Worm (Caenorhabditis elegans) whole organism, midembryonic: ENCODE results near the gene srh-216.

Experiments used
- T22C8.4 ChIP-seq: fragments of 200-800 bp; sonication (Bioruptor generic); IDR thresholded peaks from 2 replicates; pipeline ENCODE4 v1.3.6; 2022; ENCODE audit warnings: missing genetic modification characterization, missing compliant biosample characterization
- cog-1 ChIP-seq: sonication (generic microtip); optimal IDR thresholded peaks from 2 replicates; lab custom pipeline; 2016; ENCODE audit warnings: missing genetic modification characterization, missing compliant biosample characterization
- flt-1 ChIP-seq: fragments of 200-800 bp; sonication (Bioruptor generic); IDR thresholded peaks from 2 replicates; pipeline ENCODE4 v1.3.6; 2022; ENCODE audit warnings: missing genetic modification characterization, missing compliant biosample characterization
- klf-2 ChIP-seq: fragments of 200-800 bp; sonication (Bioruptor generic); conservative IDR thresholded peaks from 2 replicates; pipeline ENCODE4 v1.3.6; 2022; ENCODE audit warnings: missing genetic modification reagents, missing genetic modification characterization, missing compliant biosample characterization
- med-1 ChIP-seq: sonication (generic microtip); optimal IDR thresholded peaks from 2 replicates; lab custom pipeline; 2017; ENCODE audit warnings: missing genetic modification characterization, mild to moderate bottlenecking, missing compliant biosample characterization, antibody characterized with exemption, missing genetic modification reagents; ENCODE audit not compliant: insufficient read depth
- ref-1 ChIP-seq: fragments of 200-800 bp; sonication (Bioruptor generic); conservative IDR thresholded peaks from 2 replicates; pipeline ENCODE4 v1.3.6; 2022; ENCODE audit warnings: missing genetic modification reagents, missing genetic modification characterization, missing compliant biosample characterization
- tab-1 ChIP-seq: fragments of 200-800 bp; sonication (Bioruptor generic); IDR thresholded peaks from 2 replicates; pipeline ENCODE4 v1.3.6; 2022; ENCODE audit warnings: missing genetic modification characterization, missing compliant biosample characterization
- ztf-23 ChIP-seq: fragments of 200-800 bp; sonication (Bioruptor generic); IDR thresholded peaks from 2 replicates; pipeline ENCODE4 v1.3.6; 2022; ENCODE audit warnings: missing genetic modification reagents, missing genetic modification characterization, missing compliant biosample characterization
- ztf-29 ChIP-seq: fragments of 200-800 bp; sonication (Bioruptor generic); IDR thresholded peaks from 2 replicates; pipeline ENCODE4 v1.3.6; 2022; ENCODE audit warnings: missing genetic modification reagents, missing genetic modification characterization, missing compliant biosample characterization

Gene srh-216

DNA sequence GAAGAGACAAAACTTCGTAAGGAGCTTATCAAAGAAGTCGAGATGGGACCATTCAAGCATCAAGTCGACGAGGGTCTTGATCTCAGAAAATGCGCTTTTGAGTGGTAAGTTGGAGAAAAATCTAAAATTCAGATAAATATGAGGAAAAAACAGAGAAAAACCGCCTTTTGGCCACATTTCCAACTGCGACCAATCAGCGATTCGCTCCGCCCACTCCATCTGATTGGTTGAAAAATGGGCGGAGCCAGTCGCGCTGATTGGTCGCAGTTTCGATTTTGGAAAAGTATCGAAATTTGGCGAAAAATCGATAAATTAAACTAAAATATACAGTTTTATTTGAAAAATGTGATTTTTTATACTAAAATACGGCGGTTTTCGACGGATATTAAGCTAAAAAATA lies 15.5 kb downstream of the srh-216 start:
- no peak for TF ChIP-seq T22C8.4 (GFP tag; lab: Robert Waterston, UW)
- no peak for TF ChIP-seq klf-2 (GFP tag; lab: Robert Waterston, UW)
- no peak for TF ChIP-seq ztf-23
- TF ChIP-seq flt-1: no peak
- no peak for TF ChIP-seq tab-1
- TF ChIP-seq cog-1 (tag; lab: Kevin White, UChicago): no peak
- no peak for TF ChIP-seq med-1 (GFP tag; lab: Kevin White, UChicago)
- no peak for TF ChIP-seq ref-1 (GFP tag; lab: Robert Waterston, UW)
- TF ChIP-seq ztf-29 (GFP tag; lab: Robert Waterston, UW): no peak

DNA sequence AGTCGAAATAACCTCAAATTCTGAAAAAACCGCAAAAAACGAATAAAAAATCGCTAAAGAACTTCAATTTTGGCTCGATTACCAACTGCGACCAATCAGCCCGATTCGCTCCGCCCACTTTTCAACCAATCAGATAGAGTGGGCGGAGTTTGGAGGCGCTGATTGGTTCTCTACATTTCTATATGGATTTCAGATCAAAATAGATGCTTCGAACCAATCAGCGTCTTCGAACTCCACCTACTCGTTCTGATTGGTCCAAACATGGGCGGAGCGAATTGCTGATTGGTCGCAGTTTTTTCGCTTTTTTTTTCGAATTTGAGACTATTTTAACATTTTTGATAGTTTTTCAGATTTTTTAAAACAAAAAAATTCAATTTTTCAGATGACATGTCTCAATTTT lies 19.2 kb downstream of the srh-216 start:
- TF ChIP-seq tab-1 (no peak), med-1 (GFP tag; lab: Kevin White, UChicago) (no peak), flt-1 (no peak), klf-2 (GFP tag; lab: Robert Waterston, UW) (no peak), cog-1 (tag; lab: Kevin White, UChicago) (no peak)

DNA sequence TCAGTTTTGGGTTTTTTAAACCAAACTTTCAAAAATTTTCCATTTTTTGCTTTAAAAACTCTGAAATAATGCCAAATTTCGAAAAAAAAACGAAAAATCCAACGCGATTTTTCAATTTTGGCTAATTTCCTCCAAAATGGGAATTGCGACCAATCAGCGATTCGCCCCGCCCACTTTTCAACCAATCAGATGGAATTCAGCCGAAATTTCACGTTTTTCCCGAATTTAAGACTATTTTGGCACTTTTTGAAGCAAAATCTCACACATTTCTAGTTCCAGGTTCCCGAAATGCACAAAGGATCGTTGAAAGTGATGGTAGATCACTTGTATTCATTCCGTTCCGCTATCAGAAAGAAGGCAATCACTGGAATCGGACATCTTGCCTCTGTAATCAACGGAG lies 22.6 kb downstream of the srh-216 start:
- TF ChIP-seq cog-1 (tag; lab: Kevin White, UChicago): no peak
- TF ChIP-seq klf-2 (GFP tag; lab: Robert Waterston, UW): no peak
- no peak for TF ChIP-seq ref-1 (GFP tag; lab: Robert Waterston, UW)
- TF ChIP-seq flt-1: no peak
- no peak for TF ChIP-seq tab-1
- no peak for TF ChIP-seq T22C8.4 (GFP tag; lab: Robert Waterston, UW)
- no peak for TF ChIP-seq ztf-23

DNA sequence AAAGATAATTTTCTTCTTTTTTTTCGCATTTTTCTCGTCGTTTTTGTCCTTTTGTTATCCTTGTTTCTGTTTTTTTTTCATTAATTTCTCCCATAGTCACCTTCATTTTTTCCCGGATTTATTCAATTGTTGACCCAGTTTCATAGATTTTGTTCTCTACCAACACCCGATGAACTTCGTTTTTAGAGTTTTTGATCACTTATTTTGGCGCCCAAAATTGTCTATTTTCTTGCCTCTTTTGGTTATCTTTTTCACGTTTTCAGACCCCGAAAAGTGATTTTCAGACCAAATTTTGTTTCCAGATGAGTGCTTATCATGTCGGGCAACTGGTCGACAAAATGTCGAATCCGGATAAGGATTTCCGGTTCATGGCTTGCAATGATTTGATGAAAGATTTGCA lies 24.8 kb downstream of the srh-216 start, which contains the start of gene cand-1:
Gene cand-1, plus strand, starts transcription at position 301 of the 400 bp plus-strand sequence.
- TF ChIP-seq tab-1 (no peak), flt-1 (no peak), cog-1 (tag; lab: Kevin White, UChicago) (no peak), ztf-23 (no peak), ref-1 (GFP tag; lab: Robert Waterston, UW) (no peak), med-1 (GFP tag; lab: Kevin White, UChicago) (no peak), ztf-29 (GFP tag; lab: Robert Waterston, UW) (no peak), T22C8.4 (GFP tag; lab: Robert Waterston, UW) (no peak), klf-2 (GFP tag; lab: Robert Waterston, UW) (no peak)

DNA sequence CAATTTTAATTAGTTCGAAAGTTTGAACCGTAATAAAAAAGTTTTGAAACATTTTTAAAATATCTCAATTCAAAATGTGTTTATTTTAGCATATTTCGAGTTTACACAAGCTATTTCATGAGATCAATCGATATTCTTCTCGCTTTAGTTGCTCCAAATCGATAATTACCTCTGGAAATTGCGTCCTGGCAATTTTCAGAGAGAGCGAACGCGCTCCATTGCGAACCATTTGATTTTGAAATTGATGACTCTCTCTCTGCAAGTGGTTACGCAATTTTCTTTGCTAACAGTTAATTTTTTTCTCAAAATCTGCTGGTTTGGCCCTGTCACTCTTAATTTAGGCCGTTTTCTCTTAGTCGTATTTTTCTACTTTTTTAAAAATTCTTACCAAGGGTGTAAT lies 26.9 kb downstream of the srh-216 start:
- TF ChIP-seq ref-1 (GFP tag; lab: Robert Waterston, UW) (no peak), ztf-23 (no peak), med-1 (GFP tag; lab: Kevin White, UChicago) (no peak), flt-1 (no peak)

DNA sequence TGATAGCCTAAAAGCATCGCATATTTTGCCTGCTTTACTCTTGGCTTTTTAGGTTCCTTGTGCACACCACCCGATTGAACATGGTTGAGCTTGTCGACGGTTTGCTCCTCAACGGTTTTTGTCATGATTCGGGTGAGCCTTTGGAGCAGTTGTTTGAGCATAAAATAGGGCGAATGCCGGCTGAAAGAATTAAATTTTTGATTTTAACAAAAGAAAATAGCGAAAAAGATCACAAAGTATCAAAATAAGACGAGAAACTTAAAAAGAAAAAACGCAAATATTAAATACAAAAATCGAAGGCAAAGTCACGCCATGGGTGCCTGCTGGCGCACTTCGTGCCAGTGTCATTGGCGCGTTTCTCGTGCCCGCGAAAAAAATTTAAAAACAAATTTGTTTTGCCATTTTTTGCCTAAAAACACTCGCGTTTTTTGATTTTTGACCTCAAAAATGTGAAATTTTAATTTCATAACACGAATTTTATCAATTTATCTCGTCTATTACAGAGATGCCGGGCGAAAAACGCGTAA lies 32.5 kb downstream of the srh-216 start, which contains the start of the genes ctps-1 and pus-1:
Gene ctps-1, plus strand, starts transcription at position 51 of the 527 bp plus-strand sequence.
Gene pus-1, minus strand, starts transcription at position 125 of the 527 bp plus-strand sequence.
- TF ChIP-seq ref-1 (GFP tag; lab: Robert Waterston, UW): no peak
- TF ChIP-seq cog-1 (tag; lab: Kevin White, UChicago): no peak
- no peak for TF ChIP-seq T22C8.4 (GFP tag; lab: Robert Waterston, UW)

DNA sequence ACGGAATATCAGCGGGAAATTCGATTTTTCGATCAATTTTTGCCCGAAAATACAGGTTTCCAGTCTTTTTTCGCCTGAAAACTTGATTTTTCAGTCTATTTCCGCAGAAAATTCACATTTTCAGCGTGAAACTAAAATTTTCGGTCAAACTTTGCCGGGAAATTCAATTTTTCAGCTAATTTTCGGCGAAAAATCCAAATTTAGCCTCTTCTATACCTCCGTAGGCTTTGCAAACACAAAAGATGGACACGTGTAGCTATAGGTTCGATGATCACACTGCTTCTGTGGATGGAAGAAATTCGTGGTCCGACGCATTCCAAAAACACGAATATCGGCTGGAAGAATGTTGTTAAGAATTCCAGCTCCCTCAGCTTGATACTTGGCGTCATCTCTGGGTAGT lies 33.3 kb downstream of the srh-216 start:
- no peak for TF ChIP-seq T22C8.4 (GFP tag; lab: Robert Waterston, UW)
- no peak for TF ChIP-seq cog-1 (tag; lab: Kevin White, UChicago)
- TF ChIP-seq klf-2 (GFP tag; lab: Robert Waterston, UW): no peak
- TF ChIP-seq flt-1: no peak

DNA sequence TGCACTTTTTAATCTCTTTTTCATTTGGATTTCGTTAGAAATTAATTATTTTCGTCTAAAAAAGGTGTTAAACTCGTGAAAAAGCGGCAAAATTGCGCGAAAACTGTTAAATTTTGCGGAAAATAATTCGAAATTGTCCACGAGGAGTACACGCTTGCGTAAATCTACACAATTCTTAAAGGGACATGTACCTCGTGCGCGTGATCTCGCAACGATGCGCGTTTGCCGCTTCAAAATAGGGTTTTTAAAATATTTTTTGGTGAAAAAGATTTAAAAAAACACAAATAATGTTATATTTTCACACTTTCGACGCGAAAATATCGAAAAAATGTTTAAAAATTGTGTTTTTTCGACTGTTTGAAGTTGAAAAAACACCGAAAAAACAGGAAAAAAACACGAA lies 34.1 kb downstream of the srh-216 start:
- no peak for TF ChIP-seq ztf-29 (GFP tag; lab: Robert Waterston, UW)
- TF ChIP-seq tab-1: no peak
- TF ChIP-seq med-1 (GFP tag; lab: Kevin White, UChicago): no peak
- no peak for TF ChIP-seq T22C8.4 (GFP tag; lab: Robert Waterston, UW)
- no peak for TF ChIP-seq ztf-23
- TF ChIP-seq klf-2 (GFP tag; lab: Robert Waterston, UW): no peak
- no peak for TF ChIP-seq ref-1 (GFP tag; lab: Robert Waterston, UW)
- TF ChIP-seq flt-1: no peak
- no peak for TF ChIP-seq cog-1 (tag; lab: Kevin White, UChicago)

DNA sequence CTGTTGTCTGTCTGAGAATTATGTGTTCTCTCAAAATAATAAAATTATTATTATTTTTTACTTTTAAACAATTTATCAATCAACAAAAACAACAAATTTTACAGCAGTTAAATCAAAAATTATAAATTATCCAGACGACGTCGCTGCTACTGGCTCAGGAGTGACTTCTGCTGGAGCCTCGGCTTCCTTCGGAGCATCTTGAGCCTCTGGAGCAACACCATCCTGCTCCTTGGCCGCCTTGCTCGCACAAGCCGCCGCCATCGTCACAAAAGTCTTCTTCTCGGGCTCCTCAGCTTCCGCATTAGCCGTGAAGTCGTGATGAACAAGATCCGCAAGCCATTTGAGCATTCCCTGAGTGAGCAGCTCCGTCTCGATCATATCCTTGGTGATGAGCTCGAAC lies 34.7 kb downstream of the srh-216 start:
- TF ChIP-seq flt-1: no peak
- TF ChIP-seq ref-1 (GFP tag; lab: Robert Waterston, UW): no peak
- no peak for TF ChIP-seq ztf-29 (GFP tag; lab: Robert Waterston, UW)
- no peak for TF ChIP-seq tab-1
- no peak for TF ChIP-seq klf-2 (GFP tag; lab: Robert Waterston, UW)
- no peak for TF ChIP-seq T22C8.4 (GFP tag; lab: Robert Waterston, UW)
- TF ChIP-seq med-1 (GFP tag; lab: Kevin White, UChicago): no peak

DNA sequence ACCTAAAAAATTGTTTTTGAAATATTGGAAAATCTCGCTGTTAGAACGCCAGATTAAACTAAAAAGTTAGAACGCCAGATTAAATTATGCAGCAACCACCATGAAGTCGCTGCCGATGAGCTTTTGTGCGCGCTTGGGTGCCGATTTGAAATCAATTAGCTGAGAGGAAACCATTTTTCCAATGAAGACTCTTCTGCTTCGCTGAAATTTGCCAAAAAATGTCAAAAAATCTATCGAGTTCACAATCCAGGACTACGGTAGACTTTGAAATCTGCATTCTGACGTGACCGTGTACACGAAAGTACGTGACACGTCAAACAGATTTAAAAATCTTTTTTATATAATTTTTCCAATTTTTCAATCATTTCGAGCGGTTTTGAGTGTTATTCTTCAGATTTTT lies 38.4 kb downstream of the srh-216 start, which contains the start of gene immt-2:
Gene immt-2, plus strand, starts transcription at position 301 of the 400 bp plus-strand sequence.
- TF ChIP-seq tab-1 (no peak), T22C8.4 (GFP tag; lab: Robert Waterston, UW) (no peak), cog-1 (tag; lab: Kevin White, UChicago) (no peak), med-1 (GFP tag; lab: Kevin White, UChicago) (no peak), ztf-23 (no peak), ref-1 (GFP tag; lab: Robert Waterston, UW) (no peak), flt-1 (no peak), ztf-29 (GFP tag; lab: Robert Waterston, UW) (no peak), klf-2 (GFP tag; lab: Robert Waterston, UW) (no peak)
